2 worm cellular contexts compared by ENCODE assay signal in the genomic region with DNA sequence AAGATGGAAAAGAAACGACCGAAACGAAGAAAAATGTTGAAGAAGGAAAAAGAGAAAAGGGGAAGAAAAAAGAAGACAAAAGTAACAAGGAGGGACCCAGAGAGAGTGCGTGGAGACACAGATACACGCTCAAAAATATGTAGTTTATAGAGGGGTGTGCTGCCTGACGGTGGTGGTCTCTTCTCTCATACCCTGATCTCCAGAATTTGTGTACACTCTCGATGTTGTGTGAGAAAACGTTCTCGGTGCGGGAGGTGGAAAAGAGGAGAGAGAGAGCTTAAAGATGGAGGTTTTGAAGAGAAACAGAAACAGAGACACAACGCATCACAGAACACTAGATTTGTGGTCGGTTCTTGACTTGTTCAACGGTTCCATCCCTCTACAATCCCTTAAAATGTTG.
TF ChIP-seq lines count a peak whose summit lies in the region.

No protein-coding gene starts in this region.

TF ChIP-seq in whole organism, L1 larva, 84 proteins besides CTCF, POLR2A, EP300 and RAD21 (continued from another document):
- TF ChIP-seq pqm-1 (tag; optimal IDR thresholded peaks at IDR 0.05; lab: Kevin White, UChicago) (no peak), nhr-76 (tag; optimal IDR thresholded peaks at IDR 0.05; lab: Kevin White, UChicago) (no peak), rnt-1 (tag; optimal IDR thresholded peaks at IDR 0.05; lab: Kevin White, UChicago) (peak; percentile 61), tbx-2 (tag; optimal IDR thresholded peaks at IDR 0.05; lab: Kevin White, UChicago) (peak; percentile 75), irx-1 (tag; optimal IDR thresholded peaks at IDR 0.05; lab: Kevin White, UChicago) (peak; percentile 39), ceh-8 (GFP tag; optimal IDR thresholded peaks at IDR 0.05; lab: Kevin White, UChicago) (peak; percentile 22), fkh-10 (GFP tag; optimal IDR thresholded peaks at IDR 0.05; lab: Kevin White, UChicago) (peak; percentile 58), jun-1 (tag; optimal IDR thresholded peaks at IDR 0.05; lab: Kevin White, UChicago) (peak; percentile 61), isw-1 (GFP tag; IDR thresholded peaks at IDR 0.05; lab: Robert Waterston, UW) (peak; percentile 49), C16A3.4 (tag; optimal IDR thresholded peaks at IDR 0.05; lab: Kevin White, UChicago) (peak; percentile 36), ztf-11 (tag; optimal IDR thresholded peaks at IDR 0.05; lab: Kevin White, UChicago) (no peak), mep-1 (tag; optimal IDR thresholded peaks at IDR 0.05; lab: Kevin White, UChicago) (peak; percentile 29), pax-3 (tag; optimal IDR thresholded peaks at IDR 0.05; lab: Kevin White, UChicago) (no peak), lin-35 (GFP tag; optimal IDR thresholded peaks at IDR 0.05; lab: Kevin White, UChicago) (peak; percentile 35 to 44), egl-27 (tag; optimal IDR thresholded peaks at IDR 0.05; lab: Kevin White, UChicago) (peak in 1 of 2 experiments; percentile 70), snu-23 (GFP tag; optimal IDR thresholded peaks at IDR 0.05; lab: Kevin White, UChicago) (peak; percentile 81), ces-1 (GFP tag; optimal IDR thresholded peaks at IDR 0.05; lab: Kevin White, UChicago) (no peak), nhr-19 (GFP tag; conservative IDR thresholded peaks at IDR 0.05; lab: Robert Waterston, UW) (peak; percentile 67), fkh-8 (tag; optimal IDR thresholded peaks at IDR 0.05; lab: Kevin White, UChicago) (peak; percentile 32), unc-98 (GFP tag; IDR thresholded peaks at IDR 0.05; lab: Robert Waterston, UW) (no peak), nhr-85 (tag; lab: Kevin White, UChicago) (peak; percentile 69), ceh-88 (GFP tag; IDR thresholded peaks at IDR 0.05; lab: Robert Waterston, UW) (no peak), nhr-71 (tag; optimal IDR thresholded peaks at IDR 0.05; lab: Kevin White, UChicago) (peak; percentile 88), sup-37 (GFP tag; optimal IDR thresholded peaks at IDR 0.05; lab: Kevin White, UChicago) (no peak), skn-1 (tag; optimal IDR thresholded peaks at IDR 0.05; lab: Kevin White, UChicago) (no peak), dpl-1 (GFP tag; optimal IDR thresholded peaks at IDR 0.05; lab: Kevin White, UChicago) (peak in 1 of 3 experiments; percentile 30), snpc-4 (tag; optimal IDR thresholded peaks at IDR 0.05; lab: Kevin White, UChicago) (peak; percentile 60), blmp-1 (tag; optimal IDR thresholded peaks at IDR 0.05; lab: Kevin White, UChicago) (peak; percentile 4), egl-13 (tag; optimal IDR thresholded peaks at IDR 0.05; lab: Kevin White, UChicago) (peak; percentile 16), nhr-47 (tag; optimal IDR thresholded peaks at IDR 0.05; lab: Kevin White, UChicago) (peak; percentile 65), dsc-1 (tag; optimal IDR thresholded peaks at IDR 0.05; lab: Kevin White, UChicago) (peak; percentile 42), zip-4 (GFP tag; optimal IDR thresholded peaks at IDR 0.05; lab: Kevin White, UChicago) (no peak)

TF ChIP-seq in whole organism, L3 larva, 47 proteins besides CTCF, POLR2A, EP300 and RAD21 (continued from another document):
- TF ChIP-seq elt-1 (tag; optimal IDR thresholded peaks at IDR 0.05; lab: Kevin White, UChicago) (no peak), ZK546.5 (tag; optimal IDR thresholded peaks at IDR 0.05; lab: Kevin White, UChicago) (no peak), egl-27 (tag; optimal IDR thresholded peaks at IDR 0.05; lab: Kevin White, UChicago) (peak; percentile 21), lin-15B (tag; optimal IDR thresholded peaks at IDR 0.05; lab: Kevin White, UChicago) (peak; percentile 45), egl-5 (tag; optimal IDR thresholded peaks at IDR 0.05; lab: Kevin White, UChicago) (peak; percentile 8), pqm-1 (tag; optimal IDR thresholded peaks at IDR 0.05; lab: Kevin White, UChicago) (no peak), sea-2 (GFP tag; optimal IDR thresholded peaks at IDR 0.05; lab: Kevin White, UChicago) (no peak), snpc-4 (tag; optimal IDR thresholded peaks at IDR 0.05; lab: Kevin White, UChicago) (peak; percentile 45), nhr-237 (tag; optimal IDR thresholded peaks at IDR 0.05; lab: Kevin White, UChicago) (no peak), ceh-16 (tag; optimal IDR thresholded peaks at IDR 0.05; lab: Kevin White, UChicago) (no peak), pha-4 (tag; optimal IDR thresholded peaks at IDR 0.05; lab: Kevin White, UChicago) (peak; percentile 33), mml-1 (tag; optimal IDR thresholded peaks at IDR 0.05; lab: Kevin White, UChicago) (no peak), zag-1 (tag; optimal IDR thresholded peaks at IDR 0.05; lab: Kevin White, UChicago) (no peak), R02D3.7 (tag; optimal IDR thresholded peaks at IDR 0.05; lab: Kevin White, UChicago) (peak; percentile 9), ceh-28 (tag; optimal IDR thresholded peaks at IDR 0.05; lab: Kevin White, UChicago) (peak; percentile 59), nhr-77 (tag; optimal IDR thresholded peaks at IDR 0.05; lab: Kevin White, UChicago) (no peak), daf-12 (tag; optimal IDR thresholded peaks at IDR 0.05; lab: Kevin White, UChicago) (no peak), hmg-11 (tag; optimal IDR thresholded peaks at IDR 0.05; lab: Kevin White, UChicago) (peak; percentile 79), ceh-82 (tag; optimal IDR thresholded peaks at IDR 0.05; lab: Kevin White, UChicago) (no peak), eor-1 (tag; optimal IDR thresholded peaks at IDR 0.05; lab: Kevin White, UChicago) (no peak), nhr-76 (tag; optimal IDR thresholded peaks at IDR 0.05; lab: Kevin White, UChicago) (no peak), jun-1 (tag; optimal IDR thresholded peaks at IDR 0.05; lab: Kevin White, UChicago) (no peak), skn-1 (tag; optimal IDR thresholded peaks at IDR 0.05; lab: Kevin White, UChicago) (no peak)
TF ChIP-seq in whole organism, L3 larva: peak in this region for 14.
